Worm (Caenorhabditis elegans): ENCODE measurements around the gene swt-4.
"Not testable (repeated sequence)": the region's sequence is repeated elsewhere in the genome, so short reads cannot be mapped to it uniquely, and the experiment has no call there.

DNA sequence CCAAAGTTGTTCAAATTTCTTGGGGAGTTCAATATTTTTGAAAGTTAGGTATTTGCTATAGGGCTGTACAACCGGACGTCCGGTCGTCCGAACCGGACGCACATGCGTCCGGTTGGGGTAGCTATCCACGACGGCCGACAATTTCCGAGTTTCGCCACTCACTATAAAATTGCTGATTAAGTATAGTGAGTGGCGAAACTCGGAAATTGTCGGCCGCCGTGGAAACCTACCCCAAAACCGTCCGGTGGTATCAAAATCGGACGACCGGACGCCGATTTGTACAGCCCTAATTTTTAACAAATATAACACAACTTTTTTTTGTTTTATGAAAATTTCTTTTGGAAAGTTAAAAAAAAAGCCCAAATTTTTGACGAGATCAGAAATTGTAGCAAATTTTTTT lies 52.6 kb downstream of the swt-4 start:
- not testable (repeated sequence) for TF ChIP-seq ztf-11 (tag; optimal IDR thresholded peaks at IDR 0.05); ZK546.5 (tag; optimal IDR thresholded peaks at IDR 0.05); lin-15B (tag; optimal IDR thresholded peaks at IDR 0.05); mdl-1 (tag; optimal IDR thresholded peaks at IDR 0.05); nhr-111 (GFP tag; optimal IDR thresholded peaks at IDR 0.05); ceh-82 (tag; optimal IDR thresholded peaks at IDR 0.05); ctbp-1 (GFP tag; IDR thresholded peaks at IDR 0.05); fkh-10 (GFP tag; optimal IDR thresholded peaks at IDR 0.05); unc-130 (GFP tag; optimal IDR thresholded peaks at IDR 0.05); unc-62 (GFP tag; optimal IDR thresholded peaks at IDR 0.05 in 1 of 2); unc-62 (tag; optimal IDR thresholded peaks at IDR 0.05); pqm-1 (tag; optimal IDR thresholded peaks at IDR 0.05); lin-39 (tag; optimal IDR thresholded peaks at IDR 0.05)

Data from whole organism, L4 larva.